Fruit fly (Drosophila melanogaster): ENCODE measurements around the gene bif.

The bif gene

DNA sequence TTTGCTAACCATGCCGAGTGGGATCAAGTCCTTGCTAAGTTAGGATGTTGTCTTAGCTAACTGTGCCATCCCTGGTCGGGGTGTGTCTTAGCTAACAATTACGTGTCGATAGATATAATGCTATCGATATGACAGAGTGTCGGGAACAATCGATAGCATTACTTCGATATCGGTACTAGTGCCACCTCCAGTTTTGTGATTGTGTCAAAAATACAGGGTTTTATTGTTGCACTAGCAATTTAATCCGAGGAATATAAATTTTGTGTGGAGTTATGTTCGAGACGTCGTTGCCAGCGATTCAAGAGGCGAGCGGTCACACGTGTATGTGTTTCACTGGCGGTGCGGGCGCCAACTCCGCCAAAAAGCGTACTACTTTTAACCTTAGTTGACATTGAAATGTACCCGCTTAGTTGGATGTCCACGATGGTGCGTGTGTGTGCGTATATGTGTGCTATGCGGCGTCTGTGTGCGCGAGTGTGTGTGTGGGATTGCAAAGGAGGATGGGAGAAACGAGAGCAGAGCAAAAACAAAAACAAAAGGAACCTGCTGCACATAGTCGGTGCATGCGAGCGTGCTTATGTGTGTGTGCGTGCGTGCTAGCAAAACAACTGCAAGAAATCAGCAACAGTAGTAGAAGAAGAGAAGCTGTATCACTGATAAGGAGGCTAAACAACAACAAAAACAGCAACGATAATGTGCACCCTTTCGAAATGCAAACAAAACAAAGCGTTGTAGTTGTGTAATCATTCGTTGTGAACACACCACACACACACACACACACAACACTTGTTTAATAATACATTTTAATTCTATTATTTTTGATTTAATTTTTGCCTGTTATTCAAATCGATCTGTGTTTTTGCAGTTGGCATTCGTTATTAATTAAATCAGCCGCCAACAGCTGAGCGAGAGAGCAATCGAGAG lies 16.5 kb downstream of the bif start, which contains the start of gene PhKgamma (continued):
- no peak for TF ChIP-seq Ssrp (tag; optimal IDR thresholded peaks at IDR 0.05)
- TF ChIP-seq CG11696 (GFP tag; IDR thresholded peaks at IDR 0.05): no peak
- no peak for TF ChIP-seq Spps (tag; optimal IDR thresholded peaks at IDR 0.05)
- peak; percentile 69 for TF ChIP-seq gfzf (GFP tag; optimal IDR thresholded peaks at IDR 0.05)
- no peak for TF ChIP-seq CG4820 (GFP tag; optimal IDR thresholded peaks at IDR 0.05)
- no peak for TF ChIP-seq CG8281 (tag; optimal IDR thresholded peaks at IDR 0.05)
- TF ChIP-seq hth (optimal IDR thresholded peaks at IDR 0.05): no peak
- TF ChIP-seq Ada2b (GFP tag; IDR thresholded peaks at IDR 0.05): no peak
- no peak for TF ChIP-seq CG12071 (GFP tag; optimal IDR thresholded peaks at IDR 0.05)
- no peak for TF ChIP-seq luna (GFP tag; optimal IDR thresholded peaks at IDR 0.05)
- TF ChIP-seq her (GFP tag; optimal IDR thresholded peaks at IDR 0.05): peak; percentile 19
- 0 out of 2 replicates have a peak, but pooled peaks have one; percentile 8 for TF ChIP-seq CG6272 (GFP tag; IDR thresholded peaks at IDR 0.05)
- TF ChIP-seq CG14860 (GFP tag; IDR thresholded peaks at IDR 0.05; ENCODE audit: partially characterized antibody): peak; percentile 77
- no peak for TF ChIP-seq scrt (GFP tag; optimal IDR thresholded peaks at IDR 0.05)
- no peak for TF ChIP-seq ase (GFP tag; IDR thresholded peaks at IDR 0.05)
- no peak for TF ChIP-seq CG10366 (GFP tag; IDR thresholded peaks at IDR 0.05)
- TF ChIP-seq CG4854 (GFP tag; optimal IDR thresholded peaks at IDR 0.05): no peak
- TF ChIP-seq CG16779 (GFP tag; IDR thresholded peaks at IDR 0.05): no peak
- no peak for TF ChIP-seq chif (GFP tag; optimal IDR thresholded peaks at IDR 0.05)
- TF ChIP-seq fu2 (GFP tag; optimal IDR thresholded peaks at IDR 0.05): no peak
- no peak for TF ChIP-seq ci (GFP tag; IDR thresholded peaks at IDR 0.05)
- TF ChIP-seq H2.0 (GFP tag; IDR thresholded peaks at IDR 0.05): no peak
- TF ChIP-seq PHDP (tag; optimal IDR thresholded peaks at IDR 0.05): peak; percentile 11
- TF ChIP-seq Taf1 (GFP tag; IDR thresholded peaks at IDR 0.05): no peak
- no peak for TF ChIP-seq CG30431 (GFP tag; optimal IDR thresholded peaks at IDR 0.05)
- TF ChIP-seq hb (GFP tag; IDR thresholded peaks at IDR 0.05; ENCODE audit: partially characterized antibody): peak; percentile 80
- TF ChIP-seq Nf-YA (GFP tag; IDR thresholded peaks at IDR 0.05): no peak
- no peak for TF ChIP-seq Adf1 (GFP tag; IDR thresholded peaks at IDR 0.05)
- TF ChIP-seq B-H1 (GFP tag; IDR thresholded peaks at IDR 0.05): no peak
- no peak for TF ChIP-seq sisA (GFP tag; IDR thresholded peaks at IDR 0.05)
- no peak for TF ChIP-seq CG3407 (GFP tag; optimal IDR thresholded peaks at IDR 0.05)
- no peak for TF ChIP-seq wdn (GFP tag; IDR thresholded peaks at IDR 0.05)
- peak; percentile 80 for TF ChIP-seq CTCF (GFP tag; optimal IDR thresholded peaks at IDR 0.05)
- no peak for TF ChIP-seq tgo (GFP tag; IDR thresholded peaks at IDR 0.05)
- TF ChIP-seq Lpt (GFP tag; optimal IDR thresholded peaks at IDR 0.05): no peak
- TF ChIP-seq Pdp1 (GFP tag; optimal IDR thresholded peaks at IDR 0.05): peak in 1 of 2 experiments; percentile 84
- TF ChIP-seq tin (GFP tag; optimal IDR thresholded peaks at IDR 0.05): no peak
- no peak for TF ChIP-seq wek (GFP tag; optimal IDR thresholded peaks at IDR 0.05)
- TF ChIP-seq Bteb2 (GFP tag; optimal IDR thresholded peaks at IDR 0.05): no peak
- peak; percentile 48 for TF ChIP-seq vvl (GFP tag; IDR thresholded peaks at IDR 0.05)
- TF ChIP-seq CG11085 (GFP tag; IDR thresholded peaks at IDR 0.05): no peak
- TF ChIP-seq Dfd (GFP tag; optimal IDR thresholded peaks at IDR 0.05): no peak
- no peak for TF ChIP-seq seq (GFP tag; IDR thresholded peaks at IDR 0.05)
- TF ChIP-seq CG17568 (GFP tag; optimal IDR thresholded peaks at IDR 0.05): no peak
- peak; percentile 60 for TF ChIP-seq CG34376 (GFP tag; optimal IDR thresholded peaks at IDR 0.05)
- TF ChIP-seq CG7928 (GFP tag; optimal IDR thresholded peaks at IDR 0.05): peak; percentile 93
- no peak for TF ChIP-seq Ravus (GFP tag; IDR thresholded peaks at IDR 0.05)
- TF ChIP-seq bigmax (GFP tag; optimal IDR thresholded peaks at IDR 0.05): peak; percentile 22
- TF ChIP-seq sr (GFP tag; IDR thresholded peaks at IDR 0.05): no peak
- peak; percentile 61 for TF ChIP-seq nerfin-1 (tag; optimal IDR thresholded peaks at IDR 0.05)
- no peak for TF ChIP-seq CG7372 (GFP tag; IDR thresholded peaks at IDR 0.05)

Measured in whole organism, embryonic.